Worm (Caenorhabditis elegans): ENCODE measurements around the gene R03D7.8.
"Not testable (repeated sequence)": the region's sequence is repeated elsewhere in the genome, so short reads cannot be mapped to it uniquely, and the experiment has no call there.

The R03D7.8 gene

ce11 chrII:10912995-10913394 lies 43.7 kb downstream of the R03D7.8 start:
- TF ChIP-seq alr-1 (tag; optimal IDR thresholded peaks at IDR 0.05; ENCODE audit: borderline replicate concordance), result no peak
- TF ChIP-seq ztf-11 (tag; optimal IDR thresholded peaks at IDR 0.05), result no peak
- TF ChIP-seq lin-35 (GFP tag; optimal IDR thresholded peaks at IDR 0.05), result no peak
- TF ChIP-seq elt-2 (tag; optimal IDR thresholded peaks at IDR 0.05), result no peak
- TF ChIP-seq Y116A8C.19 (tag; optimal IDR thresholded peaks at IDR 0.05; ENCODE audit: borderline replicate concordance), result no peak
- no peak for TF ChIP-seq elt-3 (tag; optimal IDR thresholded peaks at IDR 0.05)
- TF ChIP-seq irx-1 (tag; optimal IDR thresholded peaks at IDR 0.05), result no peak
- TF ChIP-seq nhr-90 (tag; optimal IDR thresholded peaks at IDR 0.05; ENCODE audit: poor library complexity), result no peak
- TF ChIP-seq egl-27 (tag; optimal IDR thresholded peaks at IDR 0.05), result no peak
- no peak for TF ChIP-seq ceh-82 (tag; optimal IDR thresholded peaks at IDR 0.05)

ce11 chrII:10910219-10910618 lies 46.5 kb downstream of the R03D7.8 start, which contains the start of gene sra-11:
Gene sra-11 (minus strand): TSS chrII:10910319.
- no peak for TF ChIP-seq snpc-4 (tag; optimal IDR thresholded peaks at IDR 0.05)
- TF ChIP-seq C34B4.2 (tag; optimal IDR thresholded peaks at IDR 0.05), result no peak
- no peak for TF ChIP-seq ceh-8 (GFP tag; optimal IDR thresholded peaks at IDR 0.05)
- no peak for TF ChIP-seq ceh-63 (GFP tag; optimal IDR thresholded peaks at IDR 0.05)
- no peak for TF ChIP-seq unc-30 (tag; optimal IDR thresholded peaks at IDR 0.05)
- no peak for TF ChIP-seq ceh-90 (tag; optimal IDR thresholded peaks at IDR 0.05)
- no peak for TF ChIP-seq lsy-2 (tag; optimal IDR thresholded peaks at IDR 0.05)
- no peak for TF ChIP-seq unc-62 (GFP tag; optimal IDR thresholded peaks at IDR 0.05)
- no peak for TF ChIP-seq rnt-1 (tag; optimal IDR thresholded peaks at IDR 0.05)
- TF ChIP-seq nhr-28 (tag; optimal IDR thresholded peaks at IDR 0.05), result no peak
- no peak for TF ChIP-seq swsn-7 (tag; optimal IDR thresholded peaks at IDR 0.05)

- not testable (repeated sequence) for TF ChIP-seq nhr-19 (GFP tag; conservative IDR thresholded peaks at IDR 0.05); ztf-4 (tag; optimal IDR thresholded peaks at IDR 0.05); dsc-1 (tag; optimal IDR thresholded peaks at IDR 0.05)
Observed at ce11 chrII:10904379-10904778, 52.3 kb downstream of the R03D7.8 start, which contains the start of gene sra-12. Gene sra-12 (minus strand): TSS chrII:10904479.

Data from whole organism, L1 larva.